Fruit fly (Drosophila melanogaster) whole organism, embryonic: Measurements from ENCODE around the gene eIF3i.

Source experiments
- Antp ChIP-seq: fragments of 200-800 bp; sonication (Bioruptor generic); optimal IDR thresholded peaks from 3 replicates; lab custom pipeline; 2016; ENCODE audit warnings: missing biosample characterization, missing genetic modification characterization
- Asciz ChIP-seq: fragments of 200-800 bp; sonication (Bioruptor generic); optimal IDR thresholded peaks from 2 replicates; lab custom pipeline; 2017; ENCODE audit warnings: missing biosample characterization, mild to moderate bottlenecking, missing genetic modification characterization, missing genetic modification reagents
- Atf-2 ChIP-seq: fragments of 200-800 bp; sonication (Bioruptor generic); optimal IDR thresholded peaks from 2 replicates; lab custom pipeline; 2016; ENCODE audit warnings: missing biosample characterization, missing genetic modification characterization
- CG1024 ChIP-seq: fragments of 200-800 bp; sonication (Bioruptor generic); IDR thresholded peaks from 2 replicates; pipeline ENCODE4 v1.3.6; 2022; ENCODE audit warnings: missing biosample characterization, missing genetic modification characterization
- CG10654 ChIP-seq: fragments of 200-800 bp; sonication (Bioruptor generic); optimal IDR thresholded peaks from 2 replicates; lab custom pipeline; 2016; ENCODE audit warnings: missing biosample characterization, missing genetic modification characterization
- CG11560 ChIP-seq: fragments of 200-800 bp; sonication (Bioruptor generic); IDR thresholded peaks from 3 replicates; pipeline ENCODE4 v1.3.6; 2022; ENCODE audit warnings: missing biosample characterization, missing genetic modification characterization
- CG12744 ChIP-seq: fragments of 200-800 bp; sonication (Bioruptor generic); optimal IDR thresholded peaks from 2 replicates; lab custom pipeline; 2016; ENCODE audit warnings: missing biosample characterization, missing genetic modification characterization
- CG13775 ChIP-seq: fragments of 200-800 bp; sonication (Bioruptor generic); optimal IDR thresholded peaks from 3 replicates; lab custom pipeline; 2017; ENCODE audit warnings: missing biosample characterization, mild to moderate bottlenecking, missing genetic modification characterization
- CG13894 ChIP-seq: fragments of 200-800 bp; sonication (Bioruptor generic); optimal IDR thresholded peaks from 3 replicates; lab custom pipeline; 2018; ENCODE audit warnings: missing biosample characterization, mild to moderate bottlenecking, missing genetic modification characterization, moderate library complexity
- CG14441 ChIP-seq: fragments of 200-800 bp; sonication (Bioruptor generic); IDR thresholded peaks from 2 replicates; pipeline ENCODE4 v1.3.6; 2022; ENCODE audit warnings: missing biosample characterization, missing genetic modification characterization
- CG14710 ChIP-seq: fragments of 200-800 bp; sonication (Bioruptor generic); optimal IDR thresholded peaks from 3 replicates; lab custom pipeline; 2019; ENCODE audit warnings: missing biosample characterization, mild to moderate bottlenecking, missing genetic modification characterization, moderate library complexity
- CG15514 ChIP-seq: fragments of 200-800 bp; sonication (Bioruptor generic); optimal IDR thresholded peaks from 3 replicates; lab custom pipeline; 2017; ENCODE audit warnings: missing biosample characterization, missing genetic modification characterization, mild to moderate bottlenecking, moderate library complexity, missing genetic modification reagents
- CG17912 ChIP-seq: fragments of 200-800 bp; sonication (Bioruptor generic); optimal IDR thresholded peaks from 2 replicates; lab custom pipeline; 2018; ENCODE audit warnings: missing biosample characterization, mild to moderate bottlenecking, missing genetic modification characterization
- CG1832 ChIP-seq: fragments of 200-800 bp; sonication (Bioruptor generic); optimal IDR thresholded peaks from 2 replicates; lab custom pipeline; 2017; ENCODE audit warnings: missing biosample characterization, mild to moderate bottlenecking, missing genetic modification characterization, inconsistent platforms
- CG31365 ChIP-seq: fragments of 200-800 bp; sonication (Bioruptor generic); optimal IDR thresholded peaks from 2 replicates; lab custom pipeline; 2018; ENCODE audit warnings: missing biosample characterization, mild to moderate bottlenecking, missing genetic modification characterization
- CG31388 ChIP-seq: fragments of 200-800 bp; sonication (Bioruptor generic); optimal IDR thresholded peaks from 2 replicates; lab custom pipeline; 2016; ENCODE audit warnings: missing biosample characterization, missing genetic modification characterization
- CG3163 ChIP-seq: fragments of 200-800 bp; sonication (Bioruptor generic); optimal IDR thresholded peaks from 3 replicates; lab custom pipeline; 2016; ENCODE audit warnings: missing biosample characterization, missing genetic modification characterization
- CG3726 ChIP-seq: fragments of 200-800 bp; sonication (Bioruptor generic); IDR thresholded peaks from 3 replicates; pipeline ENCODE4, ENCODE4 v1.3.6; 2022; ENCODE audit warnings: missing biosample characterization, missing genetic modification characterization
- CG4328 ChIP-seq: fragments of 200-800 bp; sonication (Bioruptor generic); optimal IDR thresholded peaks from 3 replicates; lab custom pipeline; 2017; ENCODE audit warnings: missing biosample characterization, missing genetic modification reagents, missing genetic modification characterization
- CG4730 ChIP-seq: fragments of 200-800 bp; sonication (Bioruptor generic); IDR thresholded peaks from 2 replicates; pipeline ENCODE4 v1.3.6; 2022; ENCODE audit warnings: missing biosample characterization, missing genetic modification characterization
- CG4820 ChIP-seq: fragments of 200-800 bp; sonication (Bioruptor generic); optimal IDR thresholded peaks from 3 replicates; lab custom pipeline; 2016; ENCODE audit warnings: missing biosample characterization, missing genetic modification characterization
- CG4854 ChIP-seq: fragments of 200-800 bp; sonication (Bioruptor generic); optimal IDR thresholded peaks from 2 replicates; lab custom pipeline; 2016; ENCODE audit warnings: missing biosample characterization, missing genetic modification characterization, inconsistent platforms
- CG7357 ChIP-seq: fragments of 200-800 bp; sonication (Bioruptor generic); IDR thresholded peaks from 3 replicates; pipeline ENCODE4 v1.3.6; 2022; ENCODE audit warnings: missing biosample characterization, missing genetic modification characterization
- Camta ChIP-seq: fragments of 200-800 bp; sonication (Bioruptor generic); optimal IDR thresholded peaks from 2 replicates; lab custom pipeline; 2016; ENCODE audit warnings: missing biosample characterization, missing genetic modification characterization
- CkIIα-i1 ChIP-seq: fragments of 200-800 bp; sonication (Bioruptor generic); IDR thresholded peaks from 2 replicates; pipeline ENCODE4 v1.3.6; 2022; ENCODE audit warnings: missing biosample characterization, missing genetic modification characterization
- D19A ChIP-seq: fragments of 200-800 bp; optimal IDR thresholded peaks from 3 replicates; lab custom pipeline; 2019; ENCODE audit warnings: missing biosample characterization, mild to moderate bottlenecking, missing genetic modification characterization, moderate library complexity
- Deaf1 ChIP-seq: fragments of 200-800 bp; optimal IDR thresholded peaks from 3 replicates; lab custom pipeline; 2019; ENCODE audit warnings: missing biosample characterization, mild to moderate bottlenecking, missing genetic modification characterization, moderate library complexity
- Max ChIP-seq: fragments of 200-800 bp; sonication (Bioruptor generic); optimal IDR thresholded peaks from 2 replicates; lab custom pipeline; 2016; ENCODE audit warnings: missing biosample characterization, mild to moderate bottlenecking, missing genetic modification characterization
- Meics ChIP-seq: fragments of 200-800 bp; sonication (Bioruptor generic); optimal IDR thresholded peaks from 2 replicates; lab custom pipeline; 2017; ENCODE audit warnings: missing biosample characterization, mild to moderate bottlenecking, missing genetic modification characterization
- Nf-YC ChIP-seq: fragments of 200-800 bp; optimal IDR thresholded peaks from 3 replicates; lab custom pipeline; 2019; ENCODE audit warnings: missing biosample characterization, mild to moderate bottlenecking, missing genetic modification characterization, moderate library complexity
- Ssrp ChIP-seq: fragments of 200-800 bp; sonication (Bioruptor generic); optimal IDR thresholded peaks from 2 replicates; lab custom pipeline; 2018; ENCODE audit warnings: missing biosample characterization, mild to moderate bottlenecking, missing genetic modification characterization, moderate library complexity
- Usf ChIP-seq: fragments of 200-800 bp; sonication (Bioruptor generic); optimal IDR thresholded peaks from 2 replicates; lab custom pipeline; 2017; ENCODE audit warnings: missing genotype, missing biosample characterization, missing genetic modification characterization
- amos ChIP-seq: fragments of 200-800 bp; sonication (Bioruptor generic); IDR thresholded peaks from 2 replicates; pipeline ENCODE4 v1.3.6; 2022; ENCODE audit warnings: missing biosample characterization, missing genetic modification characterization; ENCODE audit not compliant: partially characterized antibody
- az2 ChIP-seq: fragments of 200-800 bp; sonication (Bioruptor generic); optimal IDR thresholded peaks from 3 replicates; lab custom pipeline; 2016; ENCODE audit warnings: missing biosample characterization, missing genetic modification characterization
- btn ChIP-seq: fragments of 200-800 bp; sonication (Bioruptor generic); optimal IDR thresholded peaks from 2 replicates; lab custom pipeline; 2016; ENCODE audit warnings: missing biosample characterization, missing genetic modification characterization
- chif ChIP-seq, 2 experiments: fragments of 200-800 bp; sonication (Bioruptor generic); optimal IDR thresholded peaks; 3 replicates each; lab custom pipeline; 2016; ENCODE audit warnings: missing biosample characterization in 2 of 2, missing genetic modification characterization in 2 of 2
- emc ChIP-seq: fragments of 200-800 bp; sonication (Bioruptor generic); optimal IDR thresholded peaks from 2 replicates; lab custom pipeline; 2016; ENCODE audit warnings: missing biosample characterization, missing genetic modification characterization
- fd102C ChIP-seq: fragments of 200-800 bp; sonication (Bioruptor generic); optimal IDR thresholded peaks from 2 replicates; lab custom pipeline; 2018; ENCODE audit warnings: missing biosample characterization, mild to moderate bottlenecking, missing genetic modification characterization, moderate library complexity
- fu2 ChIP-seq: fragments of 200-800 bp; sonication (Bioruptor generic); optimal IDR thresholded peaks from 2 replicates; lab custom pipeline; 2016; ENCODE audit warnings: missing biosample characterization, missing genetic modification characterization
- gem ChIP-seq: fragments of 200-800 bp; sonication (Bioruptor generic); optimal IDR thresholded peaks from 2 replicates; lab custom pipeline; 2019; ENCODE audit warnings: missing biosample characterization, mild to moderate bottlenecking, missing genetic modification characterization, moderate library complexity
- grn ChIP-seq: fragments of 200-800 bp; sonication (Bioruptor generic); optimal IDR thresholded peaks from 3 replicates; lab custom pipeline; 2017; ENCODE audit warnings: missing biosample characterization, missing genetic modification characterization
- hkb ChIP-seq, 2 experiments: fragments of 200-800 bp in 1 of 2; fragments of >200 bp in 1 of 2; sonication (Bioruptor generic) in 1 of 2; IDR thresholded peaks in 1 of 2; optimal IDR thresholded peaks in 1 of 2; 2 replicates each; pipeline versions ENCODE4 v1.3.6 to Lab custom; 2017 to 2022; ENCODE audit warnings: missing biosample characterization in 1 of 2, missing genetic modification characterization in 1 of 2
- onecut ChIP-seq: fragments of 200-800 bp; sonication (Bioruptor generic); IDR thresholded peaks from 2 replicates; pipeline ENCODE4 v1.3.6; 2022; ENCODE audit warnings: missing biosample characterization, missing genetic modification characterization
- ranshi ChIP-seq: fragments of 200-800 bp; sonication (Bioruptor generic); IDR thresholded peaks from 2 replicates; pipeline ENCODE4 v1.3.6; 2022; ENCODE audit warnings: missing biosample characterization, missing genetic modification characterization
- sug ChIP-seq: fragments of 200-800 bp; optimal IDR thresholded peaks from 2 replicates; lab custom pipeline; 2019; ENCODE audit warnings: missing biosample characterization, mild to moderate bottlenecking, missing genetic modification characterization, moderate library complexity
- twi ChIP-seq: fragments of 200-800 bp; optimal IDR thresholded peaks from 2 replicates; lab custom pipeline; 2019; ENCODE audit warnings: missing biosample characterization, mild to moderate bottlenecking, missing genetic modification characterization, moderate library complexity
- unpg ChIP-seq: fragments of 200-800 bp; sonication (Bioruptor generic); optimal IDR thresholded peaks from 3 replicates; lab custom pipeline; 2018; ENCODE audit warnings: missing biosample characterization, mild to moderate bottlenecking, missing genetic modification characterization, moderate library complexity
- vvl ChIP-seq: fragments of 200-800 bp; sonication (Bioruptor generic); IDR thresholded peaks from 2 replicates; pipeline ENCODE4 v1.3.6; 2022; ENCODE audit warnings: missing biosample characterization, missing genetic modification characterization
- z ChIP-seq: fragments of 200-800 bp; sonication (Bioruptor generic); IDR thresholded peaks from 3 replicates; pipeline ENCODE4 v1.3.6; 2022; ENCODE audit warnings: missing biosample characterization, missing genetic modification characterization
- zen ChIP-seq: fragments of 200-800 bp; sonication (Bioruptor generic); optimal IDR thresholded peaks from 3 replicates; lab custom pipeline; 2018; ENCODE audit warnings: missing biosample characterization, mild to moderate bottlenecking, missing genetic modification characterization, moderate library complexity
- zf30C ChIP-seq: fragments of 200-800 bp; sonication (Bioruptor generic); optimal IDR thresholded peaks from 3 replicates; lab custom pipeline; 2018; ENCODE audit warnings: missing biosample characterization, mild to moderate bottlenecking, missing genetic modification characterization

eIF3i gene

dm6 chr2L:4971329-4971798 lies 3.8 kb upstream of the eIF3i start, which contains the start of gene CG14043:
TSS of gene CG14043 (plus strand) at chr2L:4971702.
- TF ChIP-seq CG10654 (GFP tag; lab: Kevin White, UChicago) (no peak), sug (peak; percentile 46), Meics (GFP tag; lab: Kevin White, UChicago) (no peak), fu2 (no peak), CG14710 (peak; percentile 86), CG31365 (tag; lab: Kevin White, UChicago) (no peak), CkIIα-i1 (GFP tag; lab: Robert Waterston, UW) (no peak), CG13894 (tag; lab: Kevin White, UChicago) (no peak), CG14441 (no peak), amos (GFP tag; lab: Robert Waterston, UW) (no peak), grn (GFP tag; lab: Kevin White, UChicago) (no peak), CG4820 (GFP tag; lab: Kevin White, UChicago) (no peak), zf30C (GFP tag; lab: Kevin White, UChicago) (no peak), CG1832 (no peak), CG4730 (no peak), CG4854 (no peak), Asciz (GFP tag; lab: Kevin White, UChicago) (no peak), btn (GFP tag; lab: Kevin White, UChicago) (no peak), Antp (GFP tag; lab: Kevin White, UChicago) (no peak), emc (GFP tag; lab: Kevin White, UChicago) (no peak), onecut (GFP tag; lab: Robert Waterston, UW) (no peak), ranshi (GFP tag; lab: Robert Waterston, UW) (no peak), CG1024 (GFP tag; lab: Robert Waterston, UW) (no peak), twi (peak; percentile 21), Usf (no peak), Atf-2 (no peak), vvl (GFP tag; lab: Robert Waterston, UW) (no peak), Camta (no peak), CG15514 (GFP tag; lab: Kevin White, UChicago) (peak; percentile 70), CG13775 (GFP tag; lab: Kevin White, UChicago) (peak; percentile 31), CG11560 (peak; percentile 32; the same call in 1 of the 3 replicates), Deaf1 (tag; lab: Kevin White, UChicago) (no peak), gem (no peak), Max (peak; percentile 21), CG17912 (GFP tag; lab: Kevin White, UChicago) (no peak), Ssrp (no peak), CG12744 (GFP tag; lab: Kevin White, UChicago) (no peak), CG7357 (GFP tag; lab: Robert Waterston, UW) (no peak), z (GFP tag; lab: Robert Waterston, UW) (no peak), chif (GFP tag; optimal IDR thresholded peaks at IDR 0.05; lab: Kevin White, UChicago) (peak in 1 of 2 experiments; percentile 33), Nf-YC (tag; lab: Kevin White, UChicago) (peak; percentile 49), CG31388 (GFP tag; lab: Kevin White, UChicago) (no peak), CG3726 (no peak), zen (tag; lab: Kevin White, UChicago) (peak; percentile 68), D19A (tag; lab: Kevin White, UChicago) (no peak), hkb (optimal IDR thresholded peaks at IDR 0.05; lab: Kevin White, UChicago) (peak; percentile 64), hkb (GFP tag; IDR thresholded peaks at IDR 0.05; lab: Robert Waterston, UW) (no peak), az2 (GFP tag; lab: Kevin White, UChicago) (no peak), CG3163 (no peak), CG4328 (GFP tag; lab: Kevin White, UChicago) (no peak), fd102C (no peak), unpg (no peak)
